Worm (Caenorhabditis elegans): Measurements from ENCODE around the gene sgn-1.

sgn-1 gene

ce11 chrII:8742006-8742847 lies 41.2 kb downstream of the sgn-1 start (continued):
- TF ChIP-seq rec-8 (tag; optimal IDR thresholded peaks at IDR 0.05), result no peak
- 0 out of 2 replicates have a peak, but pooled peaks have one; percentile 14 for TF ChIP-seq cebp-1 (GFP tag; IDR thresholded peaks at IDR 0.05)
- TF ChIP-seq cebp-1 (tag; optimal IDR thresholded peaks at IDR 0.05), result peak; percentile 41
- 0 out of 2 replicates have a peak, but pooled peaks have one; percentile 21 for TF ChIP-seq madf-3 (GFP tag; IDR thresholded peaks at IDR 0.05)
- no peak for TF ChIP-seq dpl-1 (GFP tag; optimal IDR thresholded peaks at IDR 0.05)
- peak in 1 of 2 experiments; percentile 22 for TF ChIP-seq let-607 (tag; optimal IDR thresholded peaks at IDR 0.05)
- 0 out of 2 replicates have a peak, but pooled peaks have one; percentile 19 for TF ChIP-seq ekl-4 (GFP tag; IDR thresholded peaks at IDR 0.05)
- no peak for TF ChIP-seq him-1 (tag; optimal IDR thresholded peaks at IDR 0.05)
- no peak for TF ChIP-seq athp-1 (tag; optimal IDR thresholded peaks at IDR 0.05)
- TF ChIP-seq ztf-22 (GFP tag; optimal IDR thresholded peaks at IDR 0.05), result no peak
- TF ChIP-seq ztf-26 (tag; optimal IDR thresholded peaks at IDR 0.05), result peak; percentile 80
- TF ChIP-seq aptf-3 (GFP tag; IDR thresholded peaks at IDR 0.05), result no peak
- no peak for TF ChIP-seq cebp-2 (GFP tag; IDR thresholded peaks at IDR 0.05)
- no peak for TF ChIP-seq ama-1 (optimal IDR thresholded peaks at IDR 0.05)
- no peak for TF ChIP-seq ama-1 (GFP tag; optimal IDR thresholded peaks at IDR 0.05)
- TF ChIP-seq nhr-27 (tag; optimal IDR thresholded peaks at IDR 0.05), result no peak
- no peak for TF ChIP-seq snpc-3.4 (tag; optimal IDR thresholded peaks at IDR 0.05)
- no peak for TF ChIP-seq tbp1 (GFP tag; optimal IDR thresholded peaks at IDR 0.05)
- TF ChIP-seq F22D6.2 (tag; optimal IDR thresholded peaks at IDR 0.05), result peak; percentile 45
- TF ChIP-seq F39B2.1 (GFP tag; IDR thresholded peaks at IDR 0.05), result no peak
- no peak for TF ChIP-seq B0019.2 (GFP tag; conservative IDR thresholded peaks at IDR 0.05)
- TF ChIP-seq K11D2.4 (GFP tag; IDR thresholded peaks at IDR 0.05), result peak; percentile 67
- no peak for TF ChIP-seq sea-2 (GFP tag; IDR thresholded peaks at IDR 0.05)
- no peak for TF ChIP-seq nfya-1 (tag; optimal IDR thresholded peaks at IDR 0.05; ENCODE audit: borderline replicate concordance, insufficient read depth)
- TF ChIP-seq nhr-80 (tag; optimal IDR thresholded peaks at IDR 0.05), result peak; percentile 16
- no peak for TF ChIP-seq snpc-1.3 (tag; optimal IDR thresholded peaks at IDR 0.05; ENCODE audit: insufficient read depth)
- TF ChIP-seq F52B5.7 (tag; optimal IDR thresholded peaks at IDR 0.05), result no peak
- TF ChIP-seq sptf-2 (GFP tag; optimal IDR thresholded peaks at IDR 0.05), result no peak
- TF ChIP-seq atf-7 (tag; optimal IDR thresholded peaks at IDR 0.05), result no peak
- TF ChIP-seq hsf-1 (GFP tag; IDR thresholded peaks at IDR 0.05), result 0 out of 2 replicates have a peak, but pooled peaks have one; percentile 44
- TF ChIP-seq dox-1 (GFP tag; IDR thresholded peaks at IDR 0.05), result no peak
- no peak for TF ChIP-seq hlh-26 (GFP tag; conservative IDR thresholded peaks at IDR 0.05)
- TF ChIP-seq Y67H2A.10 (GFP tag; conservative IDR thresholded peaks at IDR 0.05), result no peak
- no peak for TF ChIP-seq ceh-100 (GFP tag; IDR thresholded peaks at IDR 0.05)
- no peak for TF ChIP-seq F57C9.4 (tag; optimal IDR thresholded peaks at IDR 0.05)
- no peak for TF ChIP-seq Y79H2A.3 (GFP tag; conservative IDR thresholded peaks at IDR 0.05)
- no peak for TF ChIP-seq nhr-179 (tag; optimal IDR thresholded peaks at IDR 0.05)
- no peak for TF ChIP-seq B0261.1 (tag; optimal IDR thresholded peaks at IDR 0.05)
- TF ChIP-seq unc-130 (GFP tag; optimal IDR thresholded peaks at IDR 0.05), result no peak
- TF ChIP-seq lin-26 (GFP tag; IDR thresholded peaks at IDR 0.05), result peak; percentile 75
- 0 out of 2 replicates have a peak, but pooled peaks have one; percentile 6 for TF ChIP-seq lir-1 (GFP tag; conservative IDR thresholded peaks at IDR 0.05)
- no peak for TF ChIP-seq snpc-1.1 (tag; optimal IDR thresholded peaks at IDR 0.05; ENCODE audit: insufficient read depth)
- no peak for TF ChIP-seq lin-35 (GFP tag; optimal IDR thresholded peaks at IDR 0.05)
- TF ChIP-seq chd-7 (tag; optimal IDR thresholded peaks at IDR 0.05), result peak; percentile 67
- TF ChIP-seq ceh-91 (GFP tag; IDR thresholded peaks at IDR 0.05), result no peak
- no peak for TF ChIP-seq akir-1 (GFP tag; optimal IDR thresholded peaks at IDR 0.05)
- no peak for TF ChIP-seq F10E7.11 (tag; optimal IDR thresholded peaks at IDR 0.05)
